Worm (Caenorhabditis elegans) whole organism, mixed stage, embryonic: ENCODE data around the gene B0252.1.
A peak's percentile ranks its signal among the peaks of the same experiment; 100 is the strongest.

Experiments used
- M03D4.4 ChIP-seq: sonication (generic microtip); optimal IDR thresholded peaks from 2 replicates; lab custom pipeline; 2017; ENCODE audit warnings: mild to moderate bottlenecking, missing genetic modification characterization, missing compliant biosample characterization
- bed-3 ChIP-seq: fragments of 200-800 bp; sonication (Bioruptor generic); optimal IDR thresholded peaks from 3 replicates; lab custom pipeline; 2018; ENCODE audit warnings: mild to moderate bottlenecking, missing genetic modification characterization, moderate library complexity, missing compliant biosample characterization
- blmp-1 ChIP-seq: fragments of 150-350 bp; optimal IDR thresholded peaks from 2 replicates; lab custom pipeline; 2014; ENCODE audit warnings: missing biosample characterization, missing genetic modification characterization
- ceh-39 ChIP-seq: fragments of 150-350 bp; optimal IDR thresholded peaks from 2 replicates; lab custom pipeline; 2014; ENCODE audit warnings: missing biosample characterization, missing genetic modification characterization
- ceh-43 ChIP-seq: fragments of 200-800 bp; sonication (Bioruptor generic); optimal IDR thresholded peaks from 2 replicates; lab custom pipeline; 2018; ENCODE audit warnings: mild to moderate bottlenecking, missing genetic modification characterization, moderate library complexity, missing compliant biosample characterization
- ceh-83 ChIP-seq: fragments of 200-800 bp; sonication (Bioruptor generic); optimal IDR thresholded peaks from 2 replicates; lab custom pipeline; 2018; ENCODE audit warnings: mild to moderate bottlenecking, missing genetic modification characterization, missing compliant biosample characterization
- ces-1 ChIP-seq: fragments of 150-350 bp; optimal IDR thresholded peaks from 2 replicates; lab custom pipeline; 2014; ENCODE audit warnings: missing biosample characterization, missing genetic modification reagents, missing genetic modification characterization
- cnd-1 ChIP-seq: fragments of 200-800 bp; sonication (Bioruptor generic); optimal IDR thresholded peaks from 2 replicates; lab custom pipeline; 2018; ENCODE audit warnings: mild to moderate bottlenecking, missing genetic modification characterization, missing compliant biosample characterization
- drap-1 ChIP-seq: fragments of 200-800 bp; sonication (Bioruptor generic); optimal IDR thresholded peaks from 3 replicates; lab custom pipeline; 2018; ENCODE audit warnings: mild to moderate bottlenecking, missing genetic modification characterization, missing compliant biosample characterization
- elt-1 ChIP-seq: sonication (generic microtip); optimal IDR thresholded peaks from 2 replicates; lab custom pipeline; 2017; ENCODE audit warnings: missing genetic modification characterization, mild to moderate bottlenecking, missing compliant biosample characterization, antibody characterized with exemption, moderate library complexity, borderline replicate concordance; ENCODE audit not compliant: insufficient read depth
- elt-3 ChIP-seq: fragments of 150-350 bp; optimal IDR thresholded peaks from 2 replicates; lab custom pipeline; 2014; ENCODE audit warnings: missing biosample characterization, missing genetic modification characterization
- flh-1 ChIP-seq: fragments of 200-800 bp; sonication (Bioruptor generic); optimal IDR thresholded peaks from 2 replicates; lab custom pipeline; 2018; ENCODE audit warnings: mild to moderate bottlenecking, missing genetic modification characterization, moderate library complexity, missing compliant biosample characterization
- ham-2 ChIP-seq: fragments of 200-800 bp; sonication (Bioruptor generic); optimal IDR thresholded peaks from 2 replicates; lab custom pipeline; 2018; ENCODE audit warnings: mild to moderate bottlenecking, missing genetic modification characterization, missing compliant biosample characterization
- hlh-1 ChIP-seq: fragments of 150-350 bp; optimal IDR thresholded peaks from 2 replicates; lab custom pipeline; 2014; ENCODE audit warnings: missing biosample characterization, missing genetic modification reagents, missing genetic modification characterization
- lin-13 ChIP-seq: fragments of 150-350 bp; optimal IDR thresholded peaks from 2 replicates; lab custom pipeline; 2014; ENCODE audit warnings: missing biosample characterization, missing genetic modification characterization
- lin-32 ChIP-seq: fragments of 200-800 bp; sonication (Bioruptor generic); optimal IDR thresholded peaks from 2 replicates; lab custom pipeline; 2018; ENCODE audit warnings: mild to moderate bottlenecking, missing genetic modification characterization, missing compliant biosample characterization
- lsy-2 ChIP-seq: fragments of 150-350 bp; optimal IDR thresholded peaks from 2 replicates; lab custom pipeline; 2014; ENCODE audit warnings: missing biosample characterization, missing genetic modification characterization
- mab-5 ChIP-seq: fragments of 150-350 bp; optimal IDR thresholded peaks from 2 replicates; lab custom pipeline; 2014; ENCODE audit warnings: missing biosample characterization, missing genetic modification characterization
- mep-1 ChIP-seq: fragments of 150-350 bp; optimal IDR thresholded peaks from 2 replicates; lab custom pipeline; 2017; ENCODE audit warnings: missing biosample characterization, missing genetic modification reagents, missing genetic modification characterization, inconsistent platforms
- mls-2 ChIP-seq: sonication (generic microtip); optimal IDR thresholded peaks from 2 replicates; lab custom pipeline; 2016; ENCODE audit warnings: mild to moderate bottlenecking, missing genetic modification characterization, moderate library complexity, missing compliant biosample characterization
- nhr-12 ChIP-seq: fragments of 150-350 bp; optimal IDR thresholded peaks from 2 replicates; lab custom pipeline; 2014; ENCODE audit warnings: missing biosample characterization, missing genetic modification characterization
- nhr-2 ChIP-seq: fragments of 150-350 bp; optimal IDR thresholded peaks from 2 replicates; lab custom pipeline; 2014; ENCODE audit warnings: missing biosample characterization, missing genetic modification characterization
- nhr-237 ChIP-seq: fragments of 150-350 bp; optimal IDR thresholded peaks from 2 replicates; lab custom pipeline; 2014; ENCODE audit warnings: missing biosample characterization, missing genetic modification characterization
- nhr-28 ChIP-seq: fragments of 150-350 bp; optimal IDR thresholded peaks from 2 replicates; lab custom pipeline; 2014; ENCODE audit warnings: missing biosample characterization, missing genetic modification characterization
- nhr-76 ChIP-seq: sonication (generic microtip); optimal IDR thresholded peaks from 2 replicates; lab custom pipeline; 2017; ENCODE audit warnings: missing biosample characterization, missing genetic modification characterization
- pha-4 ChIP-seq: fragments of 150-350 bp; optimal IDR thresholded peaks from 2 replicates; lab custom pipeline; 2018; ENCODE audit warnings: missing biosample characterization, missing genetic modification reagents, missing genetic modification characterization
- sem-2 ChIP-seq: fragments of 200-800 bp; sonication (Bioruptor generic); optimal IDR thresholded peaks from 2 replicates; lab custom pipeline; 2018; ENCODE audit warnings: mild to moderate bottlenecking, missing genetic modification characterization, missing compliant biosample characterization
- snpc-4 ChIP-seq: fragments of 150-350 bp; optimal IDR thresholded peaks from 2 replicates; lab custom pipeline; 2014; ENCODE audit warnings: missing biosample characterization, missing genetic modification characterization
- sptf-1 ChIP-seq: sonication (generic microtip); optimal IDR thresholded peaks from 2 replicates; lab custom pipeline; 2017; ENCODE audit warnings: mild to moderate bottlenecking, missing genetic modification characterization, moderate library complexity, missing compliant biosample characterization
- tbx-8 ChIP-seq: fragments of 200-800 bp; sonication (Bioruptor generic); optimal IDR thresholded peaks from 2 replicates; lab custom pipeline; 2018; ENCODE audit warnings: mild to moderate bottlenecking, missing genetic modification characterization, moderate library complexity, missing compliant biosample characterization
- unc-120 ChIP-seq: sonication (generic microtip); optimal IDR thresholded peaks from 2 replicates; lab custom pipeline; 2017; ENCODE audit warnings: missing genetic modification characterization, missing compliant biosample characterization; ENCODE audit not compliant: poor library complexity, severe bottlenecking
- unc-39 ChIP-seq: fragments of 150-350 bp; optimal IDR thresholded peaks from 2 replicates; lab custom pipeline; 2014; ENCODE audit warnings: missing biosample characterization, missing genetic modification characterization
- unc-62 ChIP-seq: fragments of 150-350 bp; optimal IDR thresholded peaks from 2 replicates; lab custom pipeline; 2014; ENCODE audit warnings: missing biosample characterization, missing genetic modification reagents, missing genetic modification characterization
- zip-8 ChIP-seq: fragments of 150-350 bp; optimal IDR thresholded peaks from 2 replicates; lab custom pipeline; 2014; ENCODE audit warnings: missing biosample characterization, missing genetic modification characterization
- ztf-11 ChIP-seq: fragments of 150-350 bp; optimal IDR thresholded peaks from 2 replicates; lab custom pipeline; 2014; ENCODE audit warnings: missing biosample characterization, missing genetic modification characterization

Gene B0252.1

ce11 chrII:6940726-6941230 lies 21.3 kb downstream of the B0252.1 start:
- TF ChIP-seq sem-2 (GFP tag; lab: Kevin White, UChicago), result no peak
- TF ChIP-seq ces-1 (GFP tag; lab: Kevin White, UChicago), result peak; percentile 80

DNA sequence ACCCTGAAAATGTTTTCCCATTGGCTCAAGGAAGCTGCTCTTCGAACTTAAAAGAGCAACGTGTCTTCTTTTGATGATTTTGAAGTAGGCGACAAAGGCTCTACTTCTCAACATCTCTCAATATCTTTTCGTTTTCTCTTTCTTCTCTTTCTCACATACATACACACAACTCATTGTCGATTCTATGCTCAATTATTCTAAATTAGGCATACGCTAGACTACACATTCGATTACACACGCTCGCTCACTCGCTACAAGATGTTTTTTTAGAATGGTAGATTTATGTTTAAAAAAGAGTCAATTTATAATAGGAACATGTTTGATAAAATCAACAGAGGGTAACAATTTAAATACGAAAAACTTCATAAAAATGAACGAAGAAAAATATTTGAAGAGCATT lies 22.0 kb downstream of the B0252.1 start:
- peak; percentile 90 for TF ChIP-seq ces-1 (GFP tag; lab: Kevin White, UChicago)
- no peak for TF ChIP-seq bed-3 (GFP tag; lab: Kevin White, UChicago)
- TF ChIP-seq sptf-1 (tag; lab: Kevin White, UChicago), result no peak
- no peak for TF ChIP-seq ztf-11 (tag; lab: Kevin White, UChicago)
- no peak for TF ChIP-seq lin-32
- TF ChIP-seq pha-4 (tag; lab: Kevin White, UChicago), result no peak
- TF ChIP-seq ceh-43 (GFP tag; lab: Kevin White, UChicago), result no peak

ce11 chrII:6943299-6944051 lies 24.0 kb downstream of the B0252.1 start:
- TF ChIP-seq ceh-83 (peak; percentile 50), unc-39 (tag; lab: Kevin White, UChicago) (no peak), sptf-1 (tag; lab: Kevin White, UChicago) (peak; percentile 39), zip-8 (no peak), pha-4 (tag; lab: Kevin White, UChicago) (peak; percentile 31), nhr-2 (tag; lab: Kevin White, UChicago) (peak; percentile 73), M03D4.4 (tag; lab: Kevin White, UChicago) (peak; percentile 38), elt-3 (tag; lab: Kevin White, UChicago) (no peak), hlh-1 (peak; percentile 4), elt-1 (tag; lab: Kevin White, UChicago) (no peak), cnd-1 (peak; percentile 56), mls-2 (tag; lab: Kevin White, UChicago) (peak; percentile 58), unc-120 (tag; lab: Kevin White, UChicago) (peak; percentile 90), lin-32 (no peak), nhr-28 (no peak), mep-1 (tag; lab: Kevin White, UChicago) (peak; percentile 32), ceh-39 (tag; lab: Kevin White, UChicago) (no peak), ces-1 (GFP tag; lab: Kevin White, UChicago) (peak; percentile 26), bed-3 (GFP tag; lab: Kevin White, UChicago) (no peak), blmp-1 (tag; lab: Kevin White, UChicago) (no peak), flh-1 (GFP tag; lab: Kevin White, UChicago) (no peak), ztf-11 (tag; lab: Kevin White, UChicago) (no peak)

DNA sequence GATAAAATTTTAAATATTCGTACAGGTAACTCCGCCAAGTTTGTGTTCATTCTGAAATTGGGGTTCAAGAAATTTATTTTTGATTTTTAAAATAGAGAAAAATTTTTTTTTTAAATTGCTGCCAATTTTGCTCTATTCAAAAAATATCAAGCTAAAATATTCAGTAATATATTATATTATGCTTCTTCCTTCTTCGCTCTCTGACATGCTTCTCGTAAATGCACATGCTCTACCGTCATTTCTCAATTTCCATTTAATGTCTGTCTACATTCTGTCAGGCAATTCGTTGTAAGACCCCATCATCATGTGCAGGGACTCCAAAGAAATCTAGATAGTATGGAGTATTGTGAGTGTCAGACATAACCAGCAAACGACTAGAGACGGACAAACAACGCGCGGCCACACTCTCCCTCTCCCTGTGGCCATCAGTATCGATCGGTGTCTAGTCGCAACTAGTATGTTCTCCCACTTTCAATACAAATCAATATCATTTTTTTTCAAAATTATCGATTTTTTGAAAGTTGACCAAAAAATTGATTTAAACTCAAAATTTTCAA lies 31.8 kb downstream of the B0252.1 start, which contains the start of the genes malt-1 and ceh-38:
TSS of gene malt-1 (minus strand) at position 51 of the 557 bp plus-strand sequence.
TSS of gene ceh-38 (plus strand) at position 277 of the 557 bp plus-strand sequence.
- peak; percentile 77 for TF ChIP-seq hlh-1
- TF ChIP-seq tbx-8 (GFP tag; lab: Kevin White, UChicago), result no peak
- TF ChIP-seq bed-3 (GFP tag; lab: Kevin White, UChicago), result no peak
- no peak for TF ChIP-seq ceh-43 (GFP tag; lab: Kevin White, UChicago)
- peak; percentile 87 for TF ChIP-seq mab-5 (tag; lab: Kevin White, UChicago)
- peak; percentile 31 for TF ChIP-seq ztf-11 (tag; lab: Kevin White, UChicago)
- no peak for TF ChIP-seq snpc-4
- peak; percentile 4 for TF ChIP-seq M03D4.4 (tag; lab: Kevin White, UChicago)
- peak; percentile 93 for TF ChIP-seq nhr-237 (tag; lab: Kevin White, UChicago)
- no peak for TF ChIP-seq elt-1 (tag; lab: Kevin White, UChicago)
- TF ChIP-seq sptf-1 (tag; lab: Kevin White, UChicago), result peak; percentile 66
- TF ChIP-seq nhr-2 (tag; lab: Kevin White, UChicago), result peak; percentile 44
- TF ChIP-seq unc-39 (tag; lab: Kevin White, UChicago), result no peak
- TF ChIP-seq nhr-12 (tag; lab: Kevin White, UChicago), result peak; percentile 21
- TF ChIP-seq mls-2 (tag; lab: Kevin White, UChicago), result peak; percentile 61
- no peak for TF ChIP-seq nhr-76 (tag; lab: Kevin White, UChicago)
- TF ChIP-seq zip-8, result no peak
- peak; percentile 92 for TF ChIP-seq ces-1 (GFP tag; lab: Kevin White, UChicago)
- peak; percentile 6 for TF ChIP-seq sem-2 (GFP tag; lab: Kevin White, UChicago)
- TF ChIP-seq ceh-39 (tag; lab: Kevin White, UChicago), result peak; percentile 95
- peak; percentile 90 for TF ChIP-seq lsy-2 (tag; lab: Kevin White, UChicago)
- TF ChIP-seq unc-62, result peak; percentile 90
- TF ChIP-seq lin-13 (tag; lab: Kevin White, UChicago), result peak; percentile 37
- peak; percentile 34 for TF ChIP-seq ceh-83
- TF ChIP-seq flh-1 (GFP tag; lab: Kevin White, UChicago), result no peak
- TF ChIP-seq pha-4 (tag; lab: Kevin White, UChicago), result peak; percentile 94
- TF ChIP-seq blmp-1 (tag; lab: Kevin White, UChicago), result no peak
- no peak for TF ChIP-seq lin-32
- peak; percentile 91 for TF ChIP-seq mep-1 (tag; lab: Kevin White, UChicago)
- peak; percentile 66 for TF ChIP-seq drap-1
- TF ChIP-seq ham-2, result no peak
- no peak for TF ChIP-seq elt-3 (tag; lab: Kevin White, UChicago)
- TF ChIP-seq cnd-1, result peak; percentile 59
- peak; percentile 86 for TF ChIP-seq unc-120 (tag; lab: Kevin White, UChicago)
- TF ChIP-seq nhr-28, result peak; percentile 26
